Fruit fly (Drosophila melanogaster): ENCODE data around the gene ndl.

Gene ndl

DNA sequence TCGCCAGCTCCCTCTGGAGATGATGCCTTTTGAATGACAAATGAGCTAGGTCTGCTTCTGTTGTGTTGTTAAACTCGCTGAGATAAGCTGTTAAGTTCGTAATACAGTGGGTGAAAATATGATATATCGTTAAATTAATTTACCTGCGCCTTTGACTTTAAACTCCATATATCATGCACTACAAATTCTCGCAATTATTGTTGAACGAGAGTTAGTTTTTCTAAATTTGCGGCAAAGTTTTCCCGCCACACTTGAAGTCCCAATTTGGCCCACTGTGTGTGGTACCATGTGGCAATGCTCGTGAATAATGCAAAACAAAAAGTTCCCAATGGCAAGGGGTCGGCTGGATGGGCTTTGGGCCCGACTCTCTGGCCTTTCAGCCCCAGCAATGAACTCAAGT, 26.5 kb downstream of the ndl start (continued):
- TF ChIP-seq CG3838 (GFP tag; optimal IDR thresholded peaks at IDR 0.05) (no peak), Hmx (GFP tag; optimal IDR thresholded peaks at IDR 0.05) (no peak), lola (GFP tag; optimal IDR thresholded peaks at IDR 0.05) (no peak), btn (GFP tag; optimal IDR thresholded peaks at IDR 0.05) (no peak), CG18262 (tag; optimal IDR thresholded peaks at IDR 0.05) (no peak), CG9797 (GFP tag; optimal IDR thresholded peaks at IDR 0.05) (no peak), CG4404 (GFP tag; IDR thresholded peaks at IDR 0.05) (no peak), zen (tag; optimal IDR thresholded peaks at IDR 0.05) (no peak), CG17568 (GFP tag; optimal IDR thresholded peaks at IDR 0.05) (no peak), chinmo (GFP tag; IDR thresholded peaks at IDR 0.05; ENCODE audit: partially characterized antibody) (no peak), Hand (GFP tag; optimal IDR thresholded peaks at IDR 0.05) (peak; percentile 16), rib (GFP tag; IDR thresholded peaks at IDR 0.05) (no peak), usp (GFP tag; optimal IDR thresholded peaks at IDR 0.05) (no peak), CG16779 (GFP tag; IDR thresholded peaks at IDR 0.05) (0 out of 2 replicates have a peak, but pooled peaks have one; percentile 30), HLH4C (GFP tag; IDR thresholded peaks at IDR 0.05; ENCODE audit: partially characterized antibody) (no peak), tap (tag; optimal IDR thresholded peaks at IDR 0.05) (peak; percentile 59), mam (GFP tag; optimal IDR thresholded peaks at IDR 0.05) (peak; percentile 62), CG7928 (GFP tag; optimal IDR thresholded peaks at IDR 0.05) (no peak), CG31388 (GFP tag; optimal IDR thresholded peaks at IDR 0.05) (no peak), Max (GFP tag; optimal IDR thresholded peaks at IDR 0.05) (no peak), CG2120 (GFP tag; optimal IDR thresholded peaks at IDR 0.05) (peak; percentile 65), Dref (GFP tag; IDR thresholded peaks at IDR 0.05) (no peak), CG2116 (GFP tag; optimal IDR thresholded peaks at IDR 0.05) (no peak), pb (GFP tag; optimal IDR thresholded peaks at IDR 0.05) (peak; percentile 62), CG14710 (tag; optimal IDR thresholded peaks at IDR 0.05) (no peak), CG30020 (tag; optimal IDR thresholded peaks at IDR 0.05) (no peak), Awh (GFP tag; IDR thresholded peaks at IDR 0.05) (peak; percentile 56), shn (GFP tag; optimal IDR thresholded peaks at IDR 0.05) (no peak), jing (GFP tag; optimal IDR thresholded peaks at IDR 0.05) (peak; percentile 57), Dip3 (GFP tag; optimal IDR thresholded peaks at IDR 0.05) (no peak), CG4730 (GFP tag; IDR thresholded peaks at IDR 0.05) (peak; percentile 73), CG16815 (GFP tag; optimal IDR thresholded peaks at IDR 0.05) (peak; percentile 1), da (GFP tag; optimal IDR thresholded peaks at IDR 0.05) (no peak), zfh1 (GFP tag; IDR thresholded peaks at IDR 0.05) (peak; percentile 68; the same call in 1 of the 3 replicates), gce (GFP tag; IDR thresholded peaks at IDR 0.05) (peak; percentile 75; the same call in 2 of the 3 replicates), fru (optimal IDR thresholded peaks at IDR 0.05) (no peak), CG8388 (GFP tag; optimal IDR thresholded peaks at IDR 0.05) (no peak), prd (optimal IDR thresholded peaks at IDR 0.05) (no peak), prd (GFP tag; IDR thresholded peaks at IDR 0.05) (peak; percentile 79), CG10654 (GFP tag; optimal IDR thresholded peaks at IDR 0.05) (peak; percentile 44), scrt (GFP tag; optimal IDR thresholded peaks at IDR 0.05) (peak; percentile 52), knrl (GFP tag; IDR thresholded peaks at IDR 0.05; ENCODE audit: partially characterized antibody) (no peak), CG12659 (GFP tag; optimal IDR thresholded peaks at IDR 0.05) (peak; percentile 48), wek (GFP tag; optimal IDR thresholded peaks at IDR 0.05) (no peak), row (GFP tag; IDR thresholded peaks at IDR 0.05) (peak; percentile 75), sc (optimal IDR thresholded peaks at IDR 0.05) (no peak), sc (GFP tag; optimal IDR thresholded peaks at IDR 0.05) (no peak), Poxn (GFP tag; IDR thresholded peaks at IDR 0.05) (no peak), tgo (GFP tag; IDR thresholded peaks at IDR 0.05) (peak; percentile 73), CG6654 (GFP tag; optimal IDR thresholded peaks at IDR 0.05) (no peak), YL-1 (GFP tag; optimal IDR thresholded peaks at IDR 0.05) (no peak), Opbp (GFP tag; IDR thresholded peaks at IDR 0.05; ENCODE audit: partially characterized antibody) (no peak)

All from whole organism, embryonic.